Worm (Caenorhabditis elegans): ENCODE measurements around the gene mrpl-22.

Gene mrpl-22

DNA sequence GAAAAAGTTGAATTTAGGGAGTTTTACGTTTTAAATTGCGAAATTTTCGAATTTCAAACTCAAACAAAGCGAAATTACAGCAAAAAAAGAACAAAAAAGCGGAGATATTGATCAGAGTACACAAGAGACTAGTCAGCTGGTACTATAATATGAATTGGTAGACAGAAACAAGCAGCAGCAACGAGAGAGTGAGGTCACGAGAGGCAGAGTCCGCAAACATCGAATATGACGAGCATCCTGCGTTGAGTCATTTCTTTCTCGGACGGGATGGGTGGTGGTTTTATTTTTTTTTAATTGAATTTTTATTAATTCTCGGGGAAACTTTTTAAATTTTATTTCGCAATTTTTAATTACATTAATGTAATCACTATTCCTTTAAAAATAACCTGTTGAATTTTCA, 15.6 kb upstream of the mrpl-22 start (continued):
- TF ChIP-seq irx-1 (tag; optimal IDR thresholded peaks at IDR 0.05) (peak; percentile 46), snu-23 (GFP tag; optimal IDR thresholded peaks at IDR 0.05) (peak; percentile 89), mef-2 (tag; optimal IDR thresholded peaks at IDR 0.05) (no peak), lsy-2 (tag; optimal IDR thresholded peaks at IDR 0.05) (peak; percentile 78 to 85), nhr-85 (tag) (peak; percentile 83), ztf-11 (tag; optimal IDR thresholded peaks at IDR 0.05) (peak in 1 of 2 experiments; percentile 26), swsn-7 (tag; optimal IDR thresholded peaks at IDR 0.05) (peak; percentile 74), pqm-1 (tag; optimal IDR thresholded peaks at IDR 0.05) (no peak), F16B12.6 (tag; optimal IDR thresholded peaks at IDR 0.05) (peak; percentile 95), fkh-8 (tag; optimal IDR thresholded peaks at IDR 0.05) (peak; percentile 77), nhr-19 (GFP tag; conservative IDR thresholded peaks at IDR 0.05) (peak; percentile 74), jun-1 (tag; optimal IDR thresholded peaks at IDR 0.05) (peak; percentile 46), ceh-82 (tag; optimal IDR thresholded peaks at IDR 0.05) (peak; percentile 19 to 61 (median 38)), egl-13 (tag; optimal IDR thresholded peaks at IDR 0.05) (peak; percentile 40), unc-98 (GFP tag; IDR thresholded peaks at IDR 0.05) (no peak), ets-5 (GFP tag; IDR thresholded peaks at IDR 0.05) (no peak), C16A3.4 (tag; optimal IDR thresholded peaks at IDR 0.05) (peak; percentile 75), vab-15 (tag; optimal IDR thresholded peaks at IDR 0.05) (peak; percentile 13), ama-1 (optimal IDR thresholded peaks at IDR 0.05) (no peak), tbx-2 (tag; optimal IDR thresholded peaks at IDR 0.05) (peak; percentile 70), elt-2 (tag; optimal IDR thresholded peaks at IDR 0.05) (peak; percentile 31), unc-86 (tag; optimal IDR thresholded peaks at IDR 0.05) (peak; percentile 57)

ce11 chrIII:10600138-10600626, 15.1 kb upstream of the mrpl-22 start, which contains the start of gene epg-6:
Gene epg-6, minus strand, starts transcription at chrIII:10600188.
- TF ChIP-seq aly-2 (tag; optimal IDR thresholded peaks at IDR 0.05) (no peak), ceh-90 (tag; optimal IDR thresholded peaks at IDR 0.05) (no peak), nhr-85 (tag) (no peak), irx-1 (tag; optimal IDR thresholded peaks at IDR 0.05) (no peak), hlh-17 (GFP tag; optimal IDR thresholded peaks at IDR 0.05; ENCODE audit: borderline replicate concordance) (no peak), ceh-8 (GFP tag; optimal IDR thresholded peaks at IDR 0.05) (no peak), nhr-84 (tag; optimal IDR thresholded peaks at IDR 0.05) (no peak), ztf-4 (tag; optimal IDR thresholded peaks at IDR 0.05) (no peak), nhr-77 (tag; optimal IDR thresholded peaks at IDR 0.05) (no peak), mab-9 (GFP tag; IDR thresholded peaks at IDR 0.05) (no peak)

DNA sequence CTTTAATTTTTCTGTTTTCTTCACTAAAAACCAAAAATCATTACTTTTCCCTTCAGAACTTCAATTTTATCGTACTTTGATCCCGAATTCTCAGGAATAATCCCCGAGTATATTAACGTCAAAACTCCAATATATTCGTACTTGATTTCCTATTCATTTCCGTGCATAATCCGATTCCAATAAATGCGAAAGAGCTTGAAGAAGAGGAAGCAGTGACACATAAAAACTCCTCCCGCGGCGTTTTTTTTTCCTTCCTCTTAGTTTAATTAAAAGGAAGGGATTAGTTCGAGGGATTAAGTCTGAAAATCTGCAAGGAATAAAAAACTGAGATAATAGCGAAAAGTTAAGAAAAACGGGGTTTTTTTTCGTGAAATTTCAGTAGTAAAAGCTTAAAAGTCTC, 14.4 kb upstream of the mrpl-22 start:
- no peak for TF ChIP-seq fkh-4 (tag; optimal IDR thresholded peaks at IDR 0.05; ENCODE audit: borderline replicate concordance)
- no peak for TF ChIP-seq lin-15B (tag; optimal IDR thresholded peaks at IDR 0.05)
- TF ChIP-seq nhr-47 (tag; optimal IDR thresholded peaks at IDR 0.05): peak; percentile 58
- no peak for TF ChIP-seq zip-4 (GFP tag; optimal IDR thresholded peaks at IDR 0.05)
- no peak for TF ChIP-seq nhr-28 (tag; optimal IDR thresholded peaks at IDR 0.05)
- TF ChIP-seq egl-13 (tag; optimal IDR thresholded peaks at IDR 0.05): peak; percentile 58
- peak; percentile 20 for TF ChIP-seq swsn-7 (tag; optimal IDR thresholded peaks at IDR 0.05)
- TF ChIP-seq nhr-19 (GFP tag; conservative IDR thresholded peaks at IDR 0.05): no peak
- no peak for TF ChIP-seq nhr-12 (tag; optimal IDR thresholded peaks at IDR 0.05)
- TF ChIP-seq ama-1 (optimal IDR thresholded peaks at IDR 0.05): no peak
- no peak for TF ChIP-seq aha-1 (tag; optimal IDR thresholded peaks at IDR 0.05)
- no peak for TF ChIP-seq nhr-11 (tag; optimal IDR thresholded peaks at IDR 0.05)
- no peak for TF ChIP-seq nhr-85 (tag)
- TF ChIP-seq irx-1 (tag; optimal IDR thresholded peaks at IDR 0.05): no peak
- no peak for TF ChIP-seq nhr-90 (tag; optimal IDR thresholded peaks at IDR 0.05; ENCODE audit: poor library complexity)
- TF ChIP-seq sox-4 (tag; optimal IDR thresholded peaks at IDR 0.05): peak; percentile 4
- no peak for TF ChIP-seq aly-2 (tag; optimal IDR thresholded peaks at IDR 0.05)
- TF ChIP-seq fkh-8 (tag; optimal IDR thresholded peaks at IDR 0.05): peak; percentile 84
- TF ChIP-seq rnt-1 (tag; optimal IDR thresholded peaks at IDR 0.05): no peak
- no peak for TF ChIP-seq Y116A8C.19 (tag; optimal IDR thresholded peaks at IDR 0.05; ENCODE audit: borderline replicate concordance)
- no peak for TF ChIP-seq ces-1 (GFP tag; optimal IDR thresholded peaks at IDR 0.05)
- TF ChIP-seq hlh-4 (tag; optimal IDR thresholded peaks at IDR 0.05): no peak
- no peak for TF ChIP-seq unc-130 (tag; optimal IDR thresholded peaks at IDR 0.05)
- TF ChIP-seq mef-2 (tag; optimal IDR thresholded peaks at IDR 0.05): no peak
- no peak for TF ChIP-seq sptf-1 (tag; optimal IDR thresholded peaks at IDR 0.05)
- TF ChIP-seq C04F5.9 (tag; optimal IDR thresholded peaks at IDR 0.05): no peak
- TF ChIP-seq nhr-71 (tag; optimal IDR thresholded peaks at IDR 0.05): peak; percentile 53
- no peak for TF ChIP-seq ets-5 (GFP tag; IDR thresholded peaks at IDR 0.05)
- no peak for TF ChIP-seq lir-3 (tag; optimal IDR thresholded peaks at IDR 0.05; ENCODE audit: poor library complexity)
- TF ChIP-seq lin-14 (GFP tag; optimal IDR thresholded peaks at IDR 0.05): peak; percentile 39

All from whole organism, L1 larva.